Fruit fly (Drosophila melanogaster) Kc167 (cell line): ENCODE results near the gene wda.

Experiments used
- Myc ChIP-seq: fragments of >200 bp; optimal IDR thresholded peaks from 2 replicates; lab custom pipeline; 2017; ENCODE audit warnings: missing external identifiers
- Sin3A ChIP-seq: fragments of >200 bp; optimal IDR thresholded peaks from 2 replicates; lab custom pipeline; 2018; ENCODE audit warnings: missing external identifiers
- h ChIP-seq: fragments of >200 bp; optimal IDR thresholded peaks from 3 replicates; lab custom pipeline; 2018; ENCODE audit warnings: missing external identifiers
- insv ChIP-seq: fragments of >200 bp; optimal IDR thresholded peaks from 3 replicates; lab custom pipeline; 2018; ENCODE audit warnings: missing external identifiers
- psq ChIP-seq: fragments of >200 bp; optimal IDR thresholded peaks from 2 replicates; lab custom pipeline; 2017; ENCODE audit warnings: missing external identifiers
- ttk ChIP-seq: sonication (Bioruptor generic); optimal IDR thresholded peaks from 2 replicates; lab custom pipeline; 2017; ENCODE audit warnings: missing external identifiers

wda gene

dm6 chr3R:23257986-23258427 is at the start of gene wda, which contains the start of gene Pex11c:
Gene wda (minus strand): TSS chr3R:23258087.
Gene Pex11c (plus strand): TSS chr3R:23258365.
- TF ChIP-seq Myc (no peak), ttk (lab: Kevin White, UChicago) (no peak), h (lab: Kevin White, UChicago) (no peak), psq (no peak), insv (no peak), Sin3A (lab: Kevin White, UChicago) (no peak)

dm6 chr3R:23306828-23307227 is 48.9 kb upstream of the wda start:
- TF ChIP-seq Myc (no peak), Sin3A (lab: Kevin White, UChicago) (no peak), insv (no peak), ttk (lab: Kevin White, UChicago) (no peak), psq (no peak), h (lab: Kevin White, UChicago) (no peak)

- TF ChIP-seq ttk (lab: Kevin White, UChicago) = no peak
- TF ChIP-seq psq = no peak
- TF ChIP-seq Sin3A (lab: Kevin White, UChicago) = no peak
- TF ChIP-seq insv = no peak
- TF ChIP-seq Myc = no peak
- no peak for TF ChIP-seq h (lab: Kevin White, UChicago)
Measured at dm6 chr3R:23303297-23303696, 45.4 kb upstream of the wda start.

dm6 chr3R:23302178-23302577 is 44.3 kb upstream of the wda start:
- TF ChIP-seq Myc = no peak
- no peak for TF ChIP-seq h (lab: Kevin White, UChicago)
- no peak for TF ChIP-seq Sin3A (lab: Kevin White, UChicago)
- TF ChIP-seq insv = no peak
- TF ChIP-seq ttk (lab: Kevin White, UChicago) = no peak
- TF ChIP-seq psq = no peak

- no peak for TF ChIP-seq h (lab: Kevin White, UChicago)
- TF ChIP-seq psq = no peak
Measured at dm6 chr3R:23301270-23301669, 43.4 kb upstream of the wda start.

dm6 chr3R:23300091-23300918 is 42.4 kb upstream of the wda start:
- TF ChIP-seq h (lab: Kevin White, UChicago) = no peak
- TF ChIP-seq psq = no peak
- no peak for TF ChIP-seq Sin3A (lab: Kevin White, UChicago)
- TF ChIP-seq insv = no peak
- no peak for TF ChIP-seq Myc
- TF ChIP-seq ttk (lab: Kevin White, UChicago) = no peak

- TF ChIP-seq psq = no peak
- TF ChIP-seq Sin3A (lab: Kevin White, UChicago) = no peak
- TF ChIP-seq ttk (lab: Kevin White, UChicago) = no peak
- no peak for TF ChIP-seq Myc
- no peak for TF ChIP-seq h (lab: Kevin White, UChicago)
Measured at dm6 chr3R:23297132-23297862, 39.4 kb upstream of the wda start.

dm6 chr3R:23296146-23296545 is 38.3 kb upstream of the wda start:
- TF ChIP-seq ttk (lab: Kevin White, UChicago) (no peak), psq (no peak), insv (no peak), Myc (no peak), Sin3A (lab: Kevin White, UChicago) (no peak), h (lab: Kevin White, UChicago) (no peak)

dm6 chr3R:23295360-23295772 is 37.5 kb upstream of the wda start:
- no peak for TF ChIP-seq psq
- no peak for TF ChIP-seq ttk (lab: Kevin White, UChicago)
- no peak for TF ChIP-seq h (lab: Kevin White, UChicago)
- TF ChIP-seq Myc = no peak
- TF ChIP-seq insv = no peak
- TF ChIP-seq Sin3A (lab: Kevin White, UChicago) = no peak

dm6 chr3R:23293066-23293777 is 35.3 kb upstream of the wda start:
- TF ChIP-seq insv (no peak), Myc (no peak), ttk (lab: Kevin White, UChicago) (no peak), h (lab: Kevin White, UChicago) (no peak), psq (no peak), Sin3A (lab: Kevin White, UChicago) (no peak)

- TF ChIP-seq ttk (lab: Kevin White, UChicago) (no peak), Myc (no peak)
Measured at dm6 chr3R:23292267-23292666, 34.4 kb upstream of the wda start.

dm6 chr3R:23290089-23290488 is 32.2 kb upstream of the wda start, which contains the start of gene bb8:
Gene bb8 (minus strand): TSS chr3R:23290189.
- no peak for TF ChIP-seq Sin3A (lab: Kevin White, UChicago)
- TF ChIP-seq psq = no peak
- no peak for TF ChIP-seq insv
- TF ChIP-seq Myc = no peak
- TF ChIP-seq h (lab: Kevin White, UChicago) = no peak
- no peak for TF ChIP-seq ttk (lab: Kevin White, UChicago)
